Worm (Caenorhabditis elegans): Measurements from ENCODE around the gene H03G16.7.

DNA sequence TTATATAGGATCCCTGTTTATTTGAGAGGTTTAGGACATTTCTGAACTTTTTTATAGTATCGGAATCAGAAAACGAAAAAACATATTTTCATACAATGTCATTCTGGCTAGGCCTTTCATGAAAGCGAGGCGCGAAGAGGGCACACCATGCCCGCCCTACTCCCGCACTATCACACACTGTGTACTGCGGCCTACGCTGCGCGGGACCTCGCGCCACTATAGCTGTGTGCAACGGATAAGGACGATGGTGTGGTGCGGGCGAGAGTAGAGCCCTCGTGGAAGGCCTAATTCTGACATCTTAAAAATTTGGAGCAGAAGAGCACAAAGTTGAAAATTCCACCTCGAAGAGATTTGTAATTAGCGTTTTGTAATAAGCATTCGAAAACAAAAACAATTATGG lies 44.9 kb downstream of the H03G16.7 start:
- TF ChIP-seq nhr-11 (tag; optimal IDR thresholded peaks at IDR 0.05) (no peak), unc-42 (tag; optimal IDR thresholded peaks at IDR 0.05) (no peak), ceh-14 (tag; optimal IDR thresholded peaks at IDR 0.05) (no peak), sox-4 (tag; optimal IDR thresholded peaks at IDR 0.05) (no peak), ceh-9 (tag; optimal IDR thresholded peaks at IDR 0.05) (no peak), ref-2 (tag; optimal IDR thresholded peaks at IDR 0.05) (no peak), unc-55 (GFP tag; optimal IDR thresholded peaks at IDR 0.05) (no peak)

Data from whole organism, late embryonic.